Worm (Caenorhabditis elegans) whole organism, L3 larva: ENCODE results near the gene acaa-2.

ENCODE experiments used
- ZK546.5 ChIP-seq: sonication (generic microtip); optimal IDR thresholded peaks from 2 replicates; lab custom pipeline; 2017; ENCODE audit warnings: missing biosample characterization, missing genetic modification characterization
- aly-2 ChIP-seq: fragments of 150-350 bp; optimal IDR thresholded peaks from 2 replicates; lab custom pipeline; 2014; ENCODE audit warnings: missing biosample characterization, missing genetic modification characterization
- ama-1 ChIP-seq: fragments of 150-350 bp; optimal IDR thresholded peaks from 2 replicates; lab custom pipeline; 2018
- ceh-28 ChIP-seq: fragments of 150-350 bp; optimal IDR thresholded peaks from 2 replicates; lab custom pipeline; 2014; ENCODE audit warnings: missing biosample characterization, missing genetic modification reagents, missing genetic modification characterization
- ceh-82 ChIP-seq: fragments of 150-350 bp; optimal IDR thresholded peaks from 2 replicates; lab custom pipeline; 2014; ENCODE audit warnings: missing biosample characterization, missing genetic modification characterization
- daf-12 ChIP-seq: fragments of 150-350 bp; optimal IDR thresholded peaks from 2 replicates; lab custom pipeline; 2014; ENCODE audit warnings: missing biosample characterization, missing genetic modification reagents, missing genetic modification characterization
- egl-27 ChIP-seq: sonication (generic microtip); optimal IDR thresholded peaks from 4 replicates; lab custom pipeline; 2017; ENCODE audit warnings: missing biosample characterization, missing genetic modification reagents, missing genetic modification characterization
- egl-5 ChIP-seq: fragments of 150-350 bp; optimal IDR thresholded peaks from 2 replicates; lab custom pipeline; 2017; ENCODE audit warnings: missing biosample characterization, missing genetic modification reagents, missing genetic modification characterization, inconsistent platforms
- elt-1 ChIP-seq: fragments of 150-350 bp; optimal IDR thresholded peaks from 2 replicates; lab custom pipeline; 2014; ENCODE audit warnings: missing biosample characterization, missing genetic modification characterization
- elt-2 ChIP-seq: sonication (generic microtip); optimal IDR thresholded peaks from 2 replicates; lab custom pipeline; 2016; ENCODE audit warnings: missing genetic modification reagents, mild to moderate bottlenecking, missing genetic modification characterization, missing compliant biosample characterization
- elt-3 ChIP-seq, 3 experiments: fragments of 150-350 bp in 1 of 3; sonication (generic microtip) in 2 of 3; optimal IDR thresholded peaks; 2 replicates in 2 of 3; 4 replicates in 1 of 3; lab custom pipeline; 2014 to 2017; ENCODE audit warnings: missing biosample characterization in 3 of 3, missing genetic modification characterization in 3 of 3
- eor-1 ChIP-seq, 2 experiments: fragments of 150-350 bp; optimal IDR thresholded peaks; 2 replicates each; lab custom pipeline; 2014 to 2018; ENCODE audit warnings: missing biosample characterization in 2 of 2, missing genetic modification characterization in 2 of 2
- fkh-10 ChIP-seq: sonication (generic microtip); optimal IDR thresholded peaks from 2 replicates; lab custom pipeline; 2017; ENCODE audit warnings: missing biosample characterization, missing genetic modification reagents, missing genetic modification characterization
- fos-1 ChIP-seq: fragments of 150-350 bp; optimal IDR thresholded peaks from 2 replicates; lab custom pipeline; 2014; ENCODE audit warnings: missing biosample characterization, missing genetic modification characterization
- hmg-11 ChIP-seq: sonication (generic microtip); optimal IDR thresholded peaks from 2 replicates; lab custom pipeline; 2016; ENCODE audit warnings: missing genetic modification characterization, missing compliant biosample characterization
- jun-1 ChIP-seq: fragments of 150-350 bp; optimal IDR thresholded peaks from 2 replicates; lab custom pipeline; 2014; ENCODE audit warnings: missing biosample characterization, missing genetic modification reagents, missing genetic modification characterization
- lin-15B ChIP-seq: fragments of 150-350 bp; optimal IDR thresholded peaks from 2 replicates; lab custom pipeline; 2014; ENCODE audit warnings: missing biosample characterization, missing genetic modification characterization
- lin-39 ChIP-seq: fragments of 150-350 bp; optimal IDR thresholded peaks from 2 replicates; lab custom pipeline; 2018; ENCODE audit warnings: missing biosample characterization, missing genetic modification reagents, missing genetic modification characterization
- lsy-12 ChIP-seq: sonication (generic microtip); optimal IDR thresholded peaks from 2 replicates; lab custom pipeline; 2016; ENCODE audit warnings: mild to moderate bottlenecking, missing genetic modification characterization, missing compliant biosample characterization
- mml-1 ChIP-seq: fragments of 150-350 bp; sonication (generic microtip); optimal IDR thresholded peaks from 3 replicates; lab custom pipeline; 2014; ENCODE audit warnings: missing biosample characterization, missing genetic modification characterization
- nfya-1 ChIP-seq: sonication (generic microtip); optimal IDR thresholded peaks from 2 replicates; lab custom pipeline; 2017; ENCODE audit warnings: missing genetic modification characterization, mild to moderate bottlenecking, missing compliant biosample characterization, antibody characterized with exemption, moderate library complexity; ENCODE audit not compliant: insufficient read depth
- nhr-12 ChIP-seq: fragments of 150-350 bp; optimal IDR thresholded peaks from 2 replicates; lab custom pipeline; 2014; ENCODE audit warnings: missing biosample characterization, missing genetic modification characterization
- nhr-23 ChIP-seq: fragments of 150-350 bp; optimal IDR thresholded peaks from 2 replicates; lab custom pipeline; 2014; ENCODE audit warnings: missing biosample characterization, missing genetic modification reagents, missing genetic modification characterization
- nhr-237 ChIP-seq: fragments of 150-350 bp; optimal IDR thresholded peaks from 2 replicates; lab custom pipeline; 2014; ENCODE audit warnings: missing biosample characterization, missing genetic modification characterization
- nhr-25 ChIP-seq: sonication (generic microtip); optimal IDR thresholded peaks from 2 replicates; lab custom pipeline; 2017; ENCODE audit warnings: missing biosample characterization, missing genetic modification characterization
- nhr-28 ChIP-seq: fragments of 150-350 bp; optimal IDR thresholded peaks from 2 replicates; lab custom pipeline; 2014; ENCODE audit warnings: missing biosample characterization, missing genetic modification characterization
- nhr-43 ChIP-seq: sonication (generic microtip); optimal IDR thresholded peaks from 2 replicates; lab custom pipeline; 2016; ENCODE audit warnings: mild to moderate bottlenecking, missing genetic modification characterization, missing compliant biosample characterization; ENCODE audit not compliant: poor library complexity, severe bottlenecking
- nhr-67 ChIP-seq: fragments of 150-350 bp; optimal IDR thresholded peaks from 2 replicates; lab custom pipeline; 2014; ENCODE audit warnings: missing biosample characterization, missing genetic modification characterization
- nhr-76 ChIP-seq: fragments of 150-350 bp; sonication (generic microtip); optimal IDR thresholded peaks from 5 replicates; lab custom pipeline; 2014; ENCODE audit warnings: missing biosample characterization, missing genetic modification characterization
- nhr-77 ChIP-seq: fragments of 150-350 bp; optimal IDR thresholded peaks from 2 replicates; lab custom pipeline; 2014; ENCODE audit warnings: missing biosample characterization, missing genetic modification characterization
- pha-4 ChIP-seq: fragments of 150-350 bp; optimal IDR thresholded peaks from 2 replicates; lab custom pipeline; 2014; ENCODE audit warnings: missing biosample characterization, missing genetic modification reagents, missing genetic modification characterization
- pqm-1 ChIP-seq: fragments of 150-350 bp; optimal IDR thresholded peaks from 2 replicates; lab custom pipeline; 2017; ENCODE audit warnings: missing biosample characterization, missing genetic modification characterization, inconsistent platforms
- sea-2 ChIP-seq: fragments of 150-350 bp; sonication (generic microtip); optimal IDR thresholded peaks from 4 replicates; lab custom pipeline; 2014; ENCODE audit warnings: missing biosample characterization, missing genetic modification reagents, missing genetic modification characterization
- skn-1 ChIP-seq: fragments of 150-350 bp; optimal IDR thresholded peaks from 2 replicates; lab custom pipeline; 2014; ENCODE audit warnings: missing biosample characterization, missing genetic modification characterization
- snpc-4 ChIP-seq: fragments of 150-350 bp; optimal IDR thresholded peaks from 2 replicates; lab custom pipeline; 2014; ENCODE audit warnings: missing biosample characterization, missing genetic modification characterization
- tbx-2 ChIP-seq: sonication (generic microtip); optimal IDR thresholded peaks from 2 replicates; lab custom pipeline; 2016; ENCODE audit warnings: mild to moderate bottlenecking, missing genetic modification characterization, missing compliant biosample characterization
- unc-39 ChIP-seq: sonication (generic microtip); optimal IDR thresholded peaks from 4 replicates; lab custom pipeline; 2017; ENCODE audit warnings: missing biosample characterization, missing genetic modification characterization
- ztf-4 ChIP-seq: fragments of 150-350 bp; optimal IDR thresholded peaks from 2 replicates; lab custom pipeline; 2014; ENCODE audit warnings: missing biosample characterization, missing genetic modification characterization

The acaa-2 gene

ce11 chrIII:13344538-13345136, at the start of gene acaa-2:
TSS of gene acaa-2 (plus strand) at chrIII:13344937.
- TF ChIP-seq nhr-23 (tag; lab: Kevin White, UChicago) (no peak), nhr-77 (no peak), nhr-67 (tag; lab: Kevin White, UChicago) (no peak), skn-1 (tag; lab: Kevin White, UChicago) (peak; percentile 93), lin-39 (tag; lab: Kevin White, UChicago) (no peak), elt-2 (tag; lab: Kevin White, UChicago) (peak; percentile 56), mml-1 (no peak), nhr-12 (no peak), elt-1 (tag; lab: Kevin White, UChicago) (no peak), daf-12 (tag; lab: Kevin White, UChicago) (no peak), hmg-11 (tag; lab: Kevin White, UChicago) (peak; percentile 34), unc-39 (tag; lab: Kevin White, UChicago) (no peak), egl-5 (tag; lab: Kevin White, UChicago) (no peak), lin-15B (tag; lab: Kevin White, UChicago) (peak; percentile 0), nfya-1 (tag; lab: Kevin White, UChicago) (peak; percentile 40), fkh-10 (GFP tag; lab: Kevin White, UChicago) (no peak), nhr-25 (tag; lab: Kevin White, UChicago) (peak; percentile 35)

- TF ChIP-seq snpc-4 (tag; lab: Kevin White, UChicago) (peak; percentile 16), nhr-23 (tag; lab: Kevin White, UChicago) (peak; percentile 59), lin-15B (tag; lab: Kevin White, UChicago) (peak; percentile 89), pha-4 (tag; lab: Kevin White, UChicago) (peak; percentile 68), elt-2 (tag; lab: Kevin White, UChicago) (peak; percentile 19)
Measured at ce11 chrIII:13296289-13296874, 48.4 kb upstream of the acaa-2 start, which contains the start of gene npp-18. TSS of gene npp-18 (plus strand) at chrIII:13296853.

ce11 chrIII:13298722-13299431, 45.9 kb upstream of the acaa-2 start, which contains the start of gene pgm-2:
TSS of gene pgm-2 (plus strand) at chrIII:13299378.
- TF ChIP-seq nhr-237 (tag; lab: Kevin White, UChicago) (no peak), aly-2 (tag; lab: Kevin White, UChicago) (no peak), nhr-67 (tag; lab: Kevin White, UChicago) (no peak), elt-2 (tag; lab: Kevin White, UChicago) (peak; percentile 77), ZK546.5 (tag; lab: Kevin White, UChicago) (no peak), snpc-4 (tag; lab: Kevin White, UChicago) (no peak), nfya-1 (tag; lab: Kevin White, UChicago) (no peak), nhr-76 (tag; lab: Kevin White, UChicago) (no peak), ama-1 (lab: Kevin White, UChicago) (no peak), sea-2 (GFP tag; lab: Kevin White, UChicago) (no peak), nhr-12 (no peak), ceh-82 (no peak), lin-15B (tag; lab: Kevin White, UChicago) (no peak), pqm-1 (tag; lab: Kevin White, UChicago) (no peak), nhr-23 (tag; lab: Kevin White, UChicago) (peak; percentile 24), nhr-28 (tag; lab: Kevin White, UChicago) (no peak), tbx-2 (tag; lab: Kevin White, UChicago) (no peak), ztf-4 (no peak), unc-39 (tag; lab: Kevin White, UChicago) (no peak), ceh-28 (tag; lab: Kevin White, UChicago) (no peak), hmg-11 (tag; lab: Kevin White, UChicago) (no peak), daf-12 (tag; lab: Kevin White, UChicago) (no peak), fos-1 (tag; lab: Kevin White, UChicago) (no peak), nhr-43 (no peak), eor-1 (tag; optimal IDR thresholded peaks at IDR 0.05; lab: Kevin White, UChicago) (no peak), pha-4 (tag; lab: Kevin White, UChicago) (peak; percentile 22), nhr-77 (no peak), fkh-10 (GFP tag; lab: Kevin White, UChicago) (no peak), lsy-12 (no peak), egl-27 (no peak), elt-3 (tag; optimal IDR thresholded peaks at IDR 0.05; lab: Kevin White, UChicago) (no peak), jun-1 (no peak), nhr-25 (tag; lab: Kevin White, UChicago) (peak; percentile 76), elt-1 (tag; lab: Kevin White, UChicago) (peak; percentile 23)
